Fruit fly (Drosophila melanogaster): ENCODE results near the gene anox.

anox gene

DNA sequence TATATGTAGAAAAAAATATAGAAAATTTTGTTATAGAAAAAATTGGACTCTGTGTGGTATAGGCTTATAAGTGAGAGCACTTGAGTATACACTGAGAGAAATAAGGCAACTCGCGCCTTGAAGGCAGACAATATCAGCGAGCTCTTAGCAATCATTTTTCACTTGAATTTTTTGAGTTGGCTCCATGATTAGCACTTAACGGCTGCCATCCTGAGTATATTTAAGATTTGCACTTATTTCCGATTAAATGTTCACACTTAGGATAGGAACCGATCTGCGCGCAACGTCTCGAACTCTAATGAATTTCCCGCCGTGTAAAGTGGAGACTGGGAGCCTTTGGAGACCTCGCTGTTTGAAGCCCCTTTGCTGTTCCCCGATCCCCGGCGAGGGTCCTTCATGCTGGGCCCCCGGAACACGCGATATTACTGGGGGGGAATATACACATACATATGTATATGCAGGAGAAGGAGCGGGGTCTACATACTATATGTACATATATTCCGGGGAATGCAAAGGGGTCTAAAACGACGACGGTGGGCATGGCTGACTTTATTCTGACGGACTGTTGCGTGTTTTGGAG is 39.7 kb downstream of the anox start:
- TF ChIP-seq Snoo (tag; optimal IDR thresholded peaks at IDR 0.05) (no peak), rn (GFP tag; IDR thresholded peaks at IDR 0.05) (no peak), CG4496 (GFP tag; IDR thresholded peaks at IDR 0.05) (no peak), CG15710 (tag; optimal IDR thresholded peaks at IDR 0.05) (peak; percentile 31), D1 (tag; optimal IDR thresholded peaks at IDR 0.05) (no peak), Pif1B (GFP tag; optimal IDR thresholded peaks at IDR 0.05) (peak; percentile 7), CG34367 (tag; optimal IDR thresholded peaks at IDR 0.05) (no peak), CG9948 (tag; optimal IDR thresholded peaks at IDR 0.05) (peak; percentile 47), fd96Ca (GFP tag; IDR thresholded peaks at IDR 0.05) (peak; percentile 58; the same call in 2 of the 3 replicates), CG14655 (GFP tag; optimal IDR thresholded peaks at IDR 0.05) (peak; percentile 53), CG8301 (tag; optimal IDR thresholded peaks at IDR 0.05) (peak; percentile 24), CG8159 (tag; optimal IDR thresholded peaks at IDR 0.05) (peak; percentile 33), CG17806 (tag; optimal IDR thresholded peaks at IDR 0.05) (peak; percentile 26), EcR (GFP tag; optimal IDR thresholded peaks at IDR 0.05) (no peak)

DNA sequence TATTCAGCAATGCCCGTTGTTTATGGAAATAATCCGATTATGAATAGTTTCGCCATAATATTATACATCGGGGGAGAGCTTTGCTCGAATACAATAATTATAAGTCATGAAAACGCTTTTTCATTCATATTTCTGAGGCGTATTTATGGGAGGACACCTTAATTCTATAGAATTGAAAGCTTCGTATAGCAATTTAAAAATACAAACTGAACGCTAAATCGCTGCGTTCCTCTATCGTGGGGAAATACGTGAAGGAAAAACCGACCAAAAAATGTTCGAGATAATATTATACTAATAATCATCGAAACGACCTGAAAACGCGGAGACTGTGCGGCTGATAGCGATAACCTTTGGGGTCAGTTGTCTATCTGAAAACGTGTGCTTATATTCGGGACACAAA is 42.6 kb downstream of the anox start:
- TF ChIP-seq CG8301 (tag; optimal IDR thresholded peaks at IDR 0.05) (no peak), Pif1B (GFP tag; optimal IDR thresholded peaks at IDR 0.05) (no peak)

Measured in whole organism, pupa.